Worm (Caenorhabditis elegans) whole organism, L3 larva: ENCODE results near the gene wht-3.

Experiments
- R02D3.7 ChIP-seq: fragments of 150-350 bp; optimal IDR thresholded peaks from 2 replicates; lab custom pipeline; 2014; ENCODE audit warnings: missing biosample characterization, missing genetic modification characterization
- ZK546.5 ChIP-seq: sonication (generic microtip); optimal IDR thresholded peaks from 2 replicates; lab custom pipeline; 2017; ENCODE audit warnings: missing biosample characterization, missing genetic modification characterization
- ama-1 ChIP-seq: fragments of 150-350 bp; optimal IDR thresholded peaks from 2 replicates; lab custom pipeline; 2018
- ceh-16 ChIP-seq: sonication (generic microtip); optimal IDR thresholded peaks from 2 replicates; lab custom pipeline; 2017; ENCODE audit warnings: missing biosample characterization, missing genetic modification characterization
- ceh-9 ChIP-seq: sonication (generic microtip); optimal IDR thresholded peaks from 2 replicates; lab custom pipeline; 2018; ENCODE audit warnings: missing biosample characterization, missing genetic modification characterization
- daf-12 ChIP-seq: fragments of 150-350 bp; optimal IDR thresholded peaks from 2 replicates; lab custom pipeline; 2014; ENCODE audit warnings: missing biosample characterization, missing genetic modification reagents, missing genetic modification characterization
- egl-27 ChIP-seq: sonication (generic microtip); optimal IDR thresholded peaks from 4 replicates; lab custom pipeline; 2017; ENCODE audit warnings: missing biosample characterization, missing genetic modification reagents, missing genetic modification characterization
- egl-5 ChIP-seq: fragments of 150-350 bp; optimal IDR thresholded peaks from 2 replicates; lab custom pipeline; 2017; ENCODE audit warnings: missing biosample characterization, missing genetic modification reagents, missing genetic modification characterization, inconsistent platforms
- elt-1 ChIP-seq: fragments of 150-350 bp; optimal IDR thresholded peaks from 2 replicates; lab custom pipeline; 2014; ENCODE audit warnings: missing biosample characterization, missing genetic modification characterization
- elt-2 ChIP-seq: sonication (generic microtip); optimal IDR thresholded peaks from 2 replicates; lab custom pipeline; 2016; ENCODE audit warnings: missing genetic modification reagents, mild to moderate bottlenecking, missing genetic modification characterization, missing compliant biosample characterization
- elt-3 ChIP-seq, 3 experiments: fragments of 150-350 bp in 1 of 3; sonication (generic microtip) in 2 of 3; optimal IDR thresholded peaks; 2 replicates in 2 of 3; 4 replicates in 1 of 3; lab custom pipeline; 2014 to 2017; ENCODE audit warnings: missing biosample characterization in 3 of 3, missing genetic modification characterization in 3 of 3
- eor-1 ChIP-seq, 2 experiments: fragments of 150-350 bp; optimal IDR thresholded peaks; 2 replicates each; lab custom pipeline; 2014 to 2018; ENCODE audit warnings: missing biosample characterization in 2 of 2, missing genetic modification characterization in 2 of 2
- fkh-10 ChIP-seq: sonication (generic microtip); optimal IDR thresholded peaks from 2 replicates; lab custom pipeline; 2017; ENCODE audit warnings: missing biosample characterization, missing genetic modification reagents, missing genetic modification characterization
- fkh-2 ChIP-seq: fragments of 150-350 bp; optimal IDR thresholded peaks from 2 replicates; lab custom pipeline; 2014; ENCODE audit warnings: missing biosample characterization, missing genetic modification reagents, missing genetic modification characterization
- fos-1 ChIP-seq: fragments of 150-350 bp; optimal IDR thresholded peaks from 2 replicates; lab custom pipeline; 2014; ENCODE audit warnings: missing biosample characterization, missing genetic modification characterization
- lin-15B ChIP-seq: fragments of 150-350 bp; optimal IDR thresholded peaks from 2 replicates; lab custom pipeline; 2014; ENCODE audit warnings: missing biosample characterization, missing genetic modification characterization
- lin-39 ChIP-seq: fragments of 150-350 bp; optimal IDR thresholded peaks from 2 replicates; lab custom pipeline; 2018; ENCODE audit warnings: missing biosample characterization, missing genetic modification reagents, missing genetic modification characterization
- lsy-12 ChIP-seq: sonication (generic microtip); optimal IDR thresholded peaks from 2 replicates; lab custom pipeline; 2016; ENCODE audit warnings: mild to moderate bottlenecking, missing genetic modification characterization, missing compliant biosample characterization
- mdl-1 ChIP-seq: fragments of 150-350 bp; optimal IDR thresholded peaks from 2 replicates; lab custom pipeline; 2014; ENCODE audit warnings: missing biosample characterization, missing genetic modification characterization
- mml-1 ChIP-seq: fragments of 150-350 bp; sonication (generic microtip); optimal IDR thresholded peaks from 3 replicates; lab custom pipeline; 2014; ENCODE audit warnings: missing biosample characterization, missing genetic modification characterization
- nfya-1 ChIP-seq: sonication (generic microtip); optimal IDR thresholded peaks from 2 replicates; lab custom pipeline; 2017; ENCODE audit warnings: missing genetic modification characterization, mild to moderate bottlenecking, missing compliant biosample characterization, antibody characterized with exemption, moderate library complexity; ENCODE audit not compliant: insufficient read depth
- nhr-11 ChIP-seq: fragments of 150-350 bp; optimal IDR thresholded peaks from 2 replicates; lab custom pipeline; 2014; ENCODE audit warnings: missing biosample characterization, missing genetic modification characterization
- nhr-12 ChIP-seq: fragments of 150-350 bp; optimal IDR thresholded peaks from 2 replicates; lab custom pipeline; 2014; ENCODE audit warnings: missing biosample characterization, missing genetic modification characterization
- nhr-23 ChIP-seq: fragments of 150-350 bp; optimal IDR thresholded peaks from 2 replicates; lab custom pipeline; 2014; ENCODE audit warnings: missing biosample characterization, missing genetic modification reagents, missing genetic modification characterization
- nhr-237 ChIP-seq: fragments of 150-350 bp; optimal IDR thresholded peaks from 2 replicates; lab custom pipeline; 2014; ENCODE audit warnings: missing biosample characterization, missing genetic modification characterization
- nhr-25 ChIP-seq: sonication (generic microtip); optimal IDR thresholded peaks from 2 replicates; lab custom pipeline; 2017; ENCODE audit warnings: missing biosample characterization, missing genetic modification characterization
- nhr-28 ChIP-seq: fragments of 150-350 bp; optimal IDR thresholded peaks from 2 replicates; lab custom pipeline; 2014; ENCODE audit warnings: missing biosample characterization, missing genetic modification characterization
- nhr-43 ChIP-seq: sonication (generic microtip); optimal IDR thresholded peaks from 2 replicates; lab custom pipeline; 2016; ENCODE audit warnings: mild to moderate bottlenecking, missing genetic modification characterization, missing compliant biosample characterization; ENCODE audit not compliant: poor library complexity, severe bottlenecking
- nhr-67 ChIP-seq: fragments of 150-350 bp; optimal IDR thresholded peaks from 2 replicates; lab custom pipeline; 2014; ENCODE audit warnings: missing biosample characterization, missing genetic modification characterization
- nhr-76 ChIP-seq: fragments of 150-350 bp; sonication (generic microtip); optimal IDR thresholded peaks from 5 replicates; lab custom pipeline; 2014; ENCODE audit warnings: missing biosample characterization, missing genetic modification characterization
- nhr-77 ChIP-seq: fragments of 150-350 bp; optimal IDR thresholded peaks from 2 replicates; lab custom pipeline; 2014; ENCODE audit warnings: missing biosample characterization, missing genetic modification characterization
- pha-4 ChIP-seq: fragments of 150-350 bp; optimal IDR thresholded peaks from 2 replicates; lab custom pipeline; 2014; ENCODE audit warnings: missing biosample characterization, missing genetic modification reagents, missing genetic modification characterization
- pqm-1 ChIP-seq: fragments of 150-350 bp; optimal IDR thresholded peaks from 2 replicates; lab custom pipeline; 2017; ENCODE audit warnings: missing biosample characterization, missing genetic modification characterization, inconsistent platforms
- skn-1 ChIP-seq: fragments of 150-350 bp; optimal IDR thresholded peaks from 2 replicates; lab custom pipeline; 2014; ENCODE audit warnings: missing biosample characterization, missing genetic modification characterization
- snpc-4 ChIP-seq: fragments of 150-350 bp; optimal IDR thresholded peaks from 2 replicates; lab custom pipeline; 2014; ENCODE audit warnings: missing biosample characterization, missing genetic modification characterization
- tbx-2 ChIP-seq: sonication (generic microtip); optimal IDR thresholded peaks from 2 replicates; lab custom pipeline; 2016; ENCODE audit warnings: mild to moderate bottlenecking, missing genetic modification characterization, missing compliant biosample characterization
- unc-39 ChIP-seq: sonication (generic microtip); optimal IDR thresholded peaks from 4 replicates; lab custom pipeline; 2017; ENCODE audit warnings: missing biosample characterization, missing genetic modification characterization
- unc-62 ChIP-seq: fragments of 150-350 bp; sonication (generic microtip); optimal IDR thresholded peaks from 4 replicates; lab custom pipeline; 2014; ENCODE audit warnings: missing biosample characterization, missing genetic modification reagents, missing genetic modification characterization
- zag-1 ChIP-seq: fragments of 150-350 bp; optimal IDR thresholded peaks from 2 replicates; lab custom pipeline; 2014; ENCODE audit warnings: missing biosample characterization, missing genetic modification characterization
- ztf-11 ChIP-seq: fragments of 150-350 bp; optimal IDR thresholded peaks from 2 replicates; lab custom pipeline; 2014; ENCODE audit warnings: missing biosample characterization, missing genetic modification characterization
- ztf-4 ChIP-seq: fragments of 150-350 bp; optimal IDR thresholded peaks from 2 replicates; lab custom pipeline; 2014; ENCODE audit warnings: missing biosample characterization, missing genetic modification characterization

wht-3 gene

ce11 chrIII:4151548-4152104 is at the start of gene wht-3, which contains the start of gene har-1:
Gene wht-3 (minus strand): TSS chrIII:4151598.
Gene har-1 (plus strand): TSS chrIII:4152054.
- TF ChIP-seq lin-39 (no peak), pha-4 (tag; lab: Kevin White, UChicago) (peak; percentile 7), elt-2 (tag; lab: Kevin White, UChicago) (peak; percentile 27)
- TF ChIP-seq, all 47 proteins: peak for 2

DNA sequence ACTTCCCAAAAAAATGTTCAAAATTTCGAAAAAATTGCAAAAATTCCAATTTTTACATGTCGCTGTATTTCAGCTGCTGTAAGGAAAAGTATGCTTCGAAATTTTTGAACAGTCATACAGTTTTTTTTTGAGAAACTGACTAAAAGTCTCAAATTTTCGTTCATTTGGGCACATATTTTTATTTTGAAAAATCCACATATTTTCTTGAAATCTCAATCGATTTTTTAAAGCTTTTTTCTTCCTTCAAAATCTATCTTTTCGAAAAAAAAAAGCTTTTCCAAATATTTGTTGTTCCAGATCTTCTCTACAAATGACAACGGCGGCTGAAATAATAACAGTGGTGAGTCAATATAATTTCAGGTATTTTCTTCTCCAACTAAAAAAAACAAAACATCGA is 45.6 kb upstream of the wht-3 start, which contains the start of gene asd-1:
TSS of gene asd-1 (plus strand) at position 298 of the 397 bp plus-strand sequence.
- TF ChIP-seq elt-2 (tag; lab: Kevin White, UChicago) (no peak), fos-1 (no peak), nhr-25 (no peak), tbx-2 (tag; lab: Kevin White, UChicago) (no peak), nhr-77 (no peak), nfya-1 (tag; lab: Kevin White, UChicago) (no peak), unc-62 (no peak), nhr-11 (tag; lab: Kevin White, UChicago) (no peak), ceh-16 (tag; lab: Kevin White, UChicago) (no peak), fkh-2 (tag; lab: Kevin White, UChicago) (no peak), egl-27 (tag; lab: Kevin White, UChicago) (no peak)

- peak; percentile 22 for TF ChIP-seq R02D3.7
- TF ChIP-seq skn-1 (tag; lab: Kevin White, UChicago): peak; percentile 21
- TF ChIP-seq elt-2 (tag; lab: Kevin White, UChicago): no peak
- TF ChIP-seq ZK546.5 (tag; lab: Kevin White, UChicago): no peak
- peak; percentile 73 for TF ChIP-seq pha-4 (tag; lab: Kevin White, UChicago)
- no peak for TF ChIP-seq nhr-76 (tag; lab: Kevin White, UChicago)
- TF ChIP-seq snpc-4 (tag; lab: Kevin White, UChicago): peak; percentile 46
- TF ChIP-seq fkh-10 (GFP tag; lab: Kevin White, UChicago): peak; percentile 6
- peak; percentile 58 for TF ChIP-seq nhr-25
- TF ChIP-seq nfya-1 (tag; lab: Kevin White, UChicago): peak; percentile 84
- TF ChIP-seq egl-5: peak; percentile 20
- TF ChIP-seq mdl-1: peak; percentile 85
- peak; percentile 60 for TF ChIP-seq lin-39
- TF ChIP-seq lin-15B (tag; lab: Kevin White, UChicago): peak; percentile 75
Measured at ce11 chrIII:4196301-4196987, 45.0 kb upstream of the wht-3 start.

DNA sequence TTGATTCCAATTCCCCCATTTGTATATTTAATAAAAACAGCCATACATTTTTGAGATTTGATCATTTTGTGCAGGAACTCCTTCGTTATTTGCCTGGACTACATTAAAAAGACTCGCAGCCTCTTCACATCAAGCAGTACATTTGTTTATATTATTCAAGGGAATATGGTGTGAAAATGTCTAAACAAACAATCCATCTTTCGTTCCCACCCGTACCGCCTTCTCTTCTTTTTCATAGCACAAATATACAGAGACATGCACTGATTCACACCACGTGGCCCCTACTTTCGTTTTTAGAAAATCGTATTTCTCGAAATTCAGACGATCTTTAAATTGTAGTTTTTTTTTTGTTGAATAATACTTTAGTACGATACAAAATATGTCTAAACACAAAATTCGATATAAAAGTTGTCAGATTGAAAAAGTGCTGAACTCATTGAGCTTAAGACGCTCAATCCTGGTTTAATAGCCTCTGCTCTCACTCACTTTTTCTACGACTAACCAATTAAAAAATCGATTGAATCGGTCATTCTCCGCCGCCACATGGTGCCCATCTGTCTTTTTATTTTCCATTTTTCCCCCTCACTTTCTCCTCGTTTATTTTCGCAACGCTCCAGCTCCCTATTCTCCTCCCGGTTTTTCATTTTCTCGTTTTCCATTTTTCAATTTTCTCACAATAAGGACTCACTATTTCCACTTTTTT is 44.1 kb upstream of the wht-3 start:
- TF ChIP-seq egl-27 (tag; lab: Kevin White, UChicago): no peak
- no peak for TF ChIP-seq unc-39 (tag; lab: Kevin White, UChicago)
- TF ChIP-seq zag-1 (tag; lab: Kevin White, UChicago): no peak
- no peak for TF ChIP-seq fkh-10 (GFP tag; lab: Kevin White, UChicago)
- TF ChIP-seq nhr-43 (tag; lab: Kevin White, UChicago): peak; percentile 84
- TF ChIP-seq ceh-16 (tag; lab: Kevin White, UChicago): no peak
- TF ChIP-seq nhr-77: peak; percentile 46
- no peak for TF ChIP-seq lin-15B (tag; lab: Kevin White, UChicago)
- TF ChIP-seq unc-62: no peak
- no peak for TF ChIP-seq nhr-76 (tag; lab: Kevin White, UChicago)
- TF ChIP-seq ztf-4 (tag; lab: Kevin White, UChicago): peak; percentile 60
- no peak for TF ChIP-seq nhr-28
- TF ChIP-seq snpc-4 (tag; lab: Kevin White, UChicago): no peak
- TF ChIP-seq fos-1: no peak
- no peak for TF ChIP-seq nhr-11 (tag; lab: Kevin White, UChicago)
- TF ChIP-seq ztf-11 (tag; lab: Kevin White, UChicago): no peak
- TF ChIP-seq mml-1 (tag; lab: Kevin White, UChicago): no peak
- TF ChIP-seq tbx-2 (tag; lab: Kevin White, UChicago): peak; percentile 87
- no peak for TF ChIP-seq elt-3 (tag; optimal IDR thresholded peaks at IDR 0.05; lab: Kevin White, UChicago)
- TF ChIP-seq R02D3.7: peak; percentile 31
- no peak for TF ChIP-seq nhr-67 (tag; lab: Kevin White, UChicago)
- no peak for TF ChIP-seq mdl-1
- peak; percentile 56 for TF ChIP-seq nfya-1 (tag; lab: Kevin White, UChicago)
- TF ChIP-seq ceh-9 (tag; lab: Kevin White, UChicago): no peak
- TF ChIP-seq pqm-1: peak; percentile 30
- TF ChIP-seq egl-5: no peak
- peak; percentile 36 for TF ChIP-seq pha-4 (tag; lab: Kevin White, UChicago)
- TF ChIP-seq nhr-23: peak; percentile 60
- TF ChIP-seq elt-1 (tag; lab: Kevin White, UChicago): no peak
- peak; percentile 38 for TF ChIP-seq nhr-25
- no peak for TF ChIP-seq nhr-237 (tag; lab: Kevin White, UChicago)
- no peak for TF ChIP-seq eor-1 (tag; optimal IDR thresholded peaks at IDR 0.05; lab: Kevin White, UChicago)
- TF ChIP-seq ama-1 (lab: Kevin White, UChicago): peak; percentile 95
- TF ChIP-seq daf-12 (tag; lab: Kevin White, UChicago): peak; percentile 49
- TF ChIP-seq lsy-12 (tag; lab: Kevin White, UChicago): peak; percentile 74
- peak; percentile 58 for TF ChIP-seq elt-2 (tag; lab: Kevin White, UChicago)
- TF ChIP-seq nhr-12 (tag; lab: Kevin White, UChicago): no peak
